Worm (Caenorhabditis elegans): Measurements from ENCODE around the gene F14F9.5.

- TF ChIP-seq unc-39 (tag; optimal IDR thresholded peaks at IDR 0.05) = no peak
- TF ChIP-seq ceh-82 (tag; optimal IDR thresholded peaks at IDR 0.05) = no peak
- no peak for TF ChIP-seq nhr-11 (tag; optimal IDR thresholded peaks at IDR 0.05)
- TF ChIP-seq lin-13 (GFP tag; optimal IDR thresholded peaks at IDR 0.05) = no peak
- TF ChIP-seq elt-1 (tag; optimal IDR thresholded peaks at IDR 0.05) = no peak
- no peak for TF ChIP-seq ama-1 (optimal IDR thresholded peaks at IDR 0.05)
- TF ChIP-seq dmd-4 (tag; optimal IDR thresholded peaks at IDR 0.05) = no peak
- no peak for TF ChIP-seq aly-2 (tag; optimal IDR thresholded peaks at IDR 0.05)
Observed at ce11 chrV:5126793-5127192, at the start of gene F14F9.5.
